Fruit fly (Drosophila melanogaster) whole organism, embryonic: ENCODE measurements around the gene Sox100B.

Experiments
- Antp ChIP-seq: fragments of 200-800 bp; sonication (Bioruptor generic); optimal IDR thresholded peaks from 3 replicates; lab custom pipeline; 2016; ENCODE audit warnings: missing biosample characterization, missing genetic modification characterization
- Atf6 ChIP-seq: fragments of 200-800 bp; sonication (Bioruptor generic); IDR thresholded peaks from 2 replicates; pipeline ENCODE4 v1.3.6; 2022; ENCODE audit warnings: missing biosample characterization, missing genetic modification characterization
- CG10654 ChIP-seq: fragments of 200-800 bp; sonication (Bioruptor generic); optimal IDR thresholded peaks from 2 replicates; lab custom pipeline; 2016; ENCODE audit warnings: missing biosample characterization, missing genetic modification characterization
- CG11085 ChIP-seq: fragments of 200-800 bp; sonication (Bioruptor generic); IDR thresholded peaks from 2 replicates; pipeline ENCODE4 v1.3.6; 2022; ENCODE audit warnings: missing biosample characterization, missing genetic modification characterization
- CG13123 ChIP-seq: fragments of 200-800 bp; sonication (Bioruptor generic); optimal IDR thresholded peaks from 2 replicates; lab custom pipeline; 2016; ENCODE audit warnings: missing biosample characterization, missing genetic modification characterization
- CG13424 ChIP-seq: fragments of 200-800 bp; sonication (Bioruptor generic); optimal IDR thresholded peaks from 2 replicates; lab custom pipeline; 2019; ENCODE audit warnings: missing biosample characterization, mild to moderate bottlenecking, missing genetic modification characterization, moderate library complexity
- CG15073 ChIP-seq: fragments of 200-800 bp; sonication (Bioruptor generic); optimal IDR thresholded peaks from 2 replicates; lab custom pipeline; 2016; ENCODE audit warnings: missing biosample characterization, missing genetic modification characterization
- CG15269 ChIP-seq: fragments of 200-800 bp; sonication (Bioruptor generic); optimal IDR thresholded peaks from 2 replicates; lab custom pipeline; 2018; ENCODE audit warnings: missing biosample characterization, mild to moderate bottlenecking, missing genetic modification characterization, moderate library complexity
- CG1602 ChIP-seq: fragments of 200-800 bp; sonication (Bioruptor generic); optimal IDR thresholded peaks from 3 replicates; lab custom pipeline; 2016; ENCODE audit warnings: missing biosample characterization, missing genetic modification characterization
- CG17186 ChIP-seq: fragments of 200-800 bp; sonication (Bioruptor generic); optimal IDR thresholded peaks from 3 replicates; lab custom pipeline; 2017; ENCODE audit warnings: missing biosample characterization, missing genetic modification reagents, missing genetic modification characterization
- CG17359 ChIP-seq: fragments of 200-800 bp; sonication (Bioruptor generic); optimal IDR thresholded peaks from 3 replicates; lab custom pipeline; 2018; ENCODE audit warnings: missing biosample characterization, mild to moderate bottlenecking, missing genetic modification characterization, moderate library complexity
- CG18262 ChIP-seq: fragments of 200-800 bp; optimal IDR thresholded peaks from 3 replicates; lab custom pipeline; 2019; ENCODE audit warnings: missing biosample characterization, mild to moderate bottlenecking, missing genetic modification characterization, moderate library complexity
- CG2712 ChIP-seq: fragments of 200-800 bp; optimal IDR thresholded peaks from 3 replicates; lab custom pipeline; 2019; ENCODE audit warnings: missing biosample characterization, mild to moderate bottlenecking, missing genetic modification characterization, moderate library complexity
- CG30403 ChIP-seq: fragments of 200-800 bp; sonication (Bioruptor generic); optimal IDR thresholded peaks from 3 replicates; lab custom pipeline; 2016; ENCODE audit warnings: missing biosample characterization, missing genetic modification characterization
- CG32532 ChIP-seq: fragments of 200-800 bp; sonication (Bioruptor generic); IDR thresholded peaks from 2 replicates; pipeline ENCODE4 v1.3.6; 2022; ENCODE audit warnings: missing biosample characterization, missing genetic modification characterization
- CG3281 ChIP-seq: fragments of 200-800 bp; sonication (Bioruptor generic); optimal IDR thresholded peaks from 3 replicates; lab custom pipeline; 2017; ENCODE audit warnings: missing biosample characterization, mild to moderate bottlenecking, missing genetic modification characterization
- CG3995 ChIP-seq: fragments of 200-800 bp; sonication (Bioruptor generic); optimal IDR thresholded peaks from 3 replicates; lab custom pipeline; 2016; ENCODE audit warnings: missing biosample characterization, missing genetic modification characterization
- CG6791 ChIP-seq: fragments of 200-800 bp; sonication (Bioruptor generic); IDR thresholded peaks from 3 replicates; pipeline ENCODE4 v1.3.6; 2022; ENCODE audit warnings: missing biosample characterization, missing genetic modification characterization; ENCODE audit not compliant: partially characterized antibody
- CG9817 ChIP-seq: fragments of 200-800 bp; sonication (Bioruptor generic); optimal IDR thresholded peaks from 2 replicates; lab custom pipeline; 2018; ENCODE audit warnings: missing biosample characterization, mild to moderate bottlenecking, missing genetic modification characterization, moderate library complexity
- CrebB ChIP-seq: fragments of 200-800 bp; sonication (Bioruptor generic); optimal IDR thresholded peaks from 3 replicates; lab custom pipeline; 2018; ENCODE audit warnings: missing biosample characterization, mild to moderate bottlenecking, missing genetic modification characterization
- Dfd ChIP-seq, 2 experiments: fragments of >200 bp; optimal IDR thresholded peaks; 2 replicates each; lab custom pipeline; 2017; ENCODE audit warnings: missing biosample characterization in 2 of 2, missing genetic modification characterization in 2 of 2
- Dip3 ChIP-seq: fragments of 200-800 bp; sonication (Bioruptor generic); optimal IDR thresholded peaks from 3 replicates; lab custom pipeline; 2016; ENCODE audit warnings: missing biosample characterization, missing genetic modification characterization
- H15 ChIP-seq: fragments of 200-800 bp; sonication (Bioruptor generic); IDR thresholded peaks from 3 replicates; pipeline ENCODE4 v1.3.6; 2022; ENCODE audit warnings: missing biosample characterization, missing genetic modification characterization
- HLHmδ ChIP-seq: fragments of 200-800 bp; sonication (Bioruptor generic); optimal IDR thresholded peaks from 2 replicates; lab custom pipeline; 2018; ENCODE audit warnings: missing biosample characterization, mild to moderate bottlenecking, missing genetic modification characterization, moderate library complexity
- Med ChIP-seq: fragments of 200-800 bp; sonication (Bioruptor generic); peaks from one replicate; lab custom pipeline; 2016; ENCODE audit warnings: missing biosample characterization, missing genetic modification characterization, mild to moderate bottlenecking, inconsistent platforms, moderate library complexity
- Meics ChIP-seq: fragments of 200-800 bp; sonication (Bioruptor generic); optimal IDR thresholded peaks from 2 replicates; lab custom pipeline; 2017; ENCODE audit warnings: missing biosample characterization, mild to moderate bottlenecking, missing genetic modification characterization
- NFAT ChIP-seq: fragments of 200-800 bp; sonication (Bioruptor generic); IDR thresholded peaks from 2 replicates; pipeline ENCODE4 v1.3.6; 2022; ENCODE audit warnings: missing biosample characterization, missing genetic modification characterization
- Poxn ChIP-seq: fragments of 200-800 bp; sonication (Bioruptor generic); IDR thresholded peaks from 2 replicates; pipeline ENCODE4 v1.3.6; 2022; ENCODE audit warnings: missing biosample characterization, missing genetic modification characterization
- Ssrp ChIP-seq: fragments of 200-800 bp; sonication (Bioruptor generic); optimal IDR thresholded peaks from 2 replicates; lab custom pipeline; 2018; ENCODE audit warnings: missing biosample characterization, mild to moderate bottlenecking, missing genetic modification characterization, moderate library complexity
- Tbp ChIP-seq: fragments of >200 bp; optimal IDR thresholded peaks from 2 replicates; lab custom pipeline; 2018; ENCODE audit warnings: missing biosample characterization, missing genetic modification characterization
- abd-A ChIP-seq: fragments of 200-800 bp; sonication (Bioruptor generic); optimal IDR thresholded peaks from 3 replicates; lab custom pipeline; 2019; ENCODE audit warnings: missing biosample characterization, mild to moderate bottlenecking, missing genetic modification characterization, moderate library complexity
- al ChIP-seq: fragments of 200-800 bp; sonication (Bioruptor generic); IDR thresholded peaks from 2 replicates; pipeline ENCODE4 v1.3.6; 2022; ENCODE audit warnings: missing biosample characterization, missing genetic modification characterization
- ase ChIP-seq: fragments of 200-800 bp; sonication (Bioruptor generic); IDR thresholded peaks from 3 replicates; pipeline ENCODE4 v1.3.6; 2022; ENCODE audit warnings: missing biosample characterization, missing genetic modification characterization
- bcd ChIP-seq: fragments of 200-800 bp; sonication (Bioruptor generic); optimal IDR thresholded peaks from 2 replicates; lab custom pipeline; 2017; ENCODE audit warnings: missing biosample characterization, mild to moderate bottlenecking, missing genetic modification characterization
- cad ChIP-seq: fragments of >200 bp; optimal IDR thresholded peaks from 2 replicates; lab custom pipeline; 2017; ENCODE audit warnings: missing biosample characterization, missing genetic modification characterization
- croc ChIP-seq: fragments of 200-800 bp; sonication (Bioruptor generic); conservative IDR thresholded peaks from 3 replicates; pipeline ENCODE4 v1.3.6; 2022; ENCODE audit warnings: missing biosample characterization, missing genetic modification characterization
- dm ChIP-seq: fragments of 200-800 bp; sonication (Bioruptor generic); optimal IDR thresholded peaks from 3 replicates; lab custom pipeline; 2016; ENCODE audit warnings: missing biosample characterization, missing genetic modification characterization
- fd96Cb ChIP-seq: fragments of 200-800 bp; sonication (Bioruptor generic); optimal IDR thresholded peaks from 2 replicates; lab custom pipeline; 2018; ENCODE audit warnings: missing biosample characterization, mild to moderate bottlenecking, missing genetic modification characterization, moderate library complexity
- gem ChIP-seq: fragments of 200-800 bp; sonication (Bioruptor generic); optimal IDR thresholded peaks from 2 replicates; lab custom pipeline; 2019; ENCODE audit warnings: missing biosample characterization, mild to moderate bottlenecking, missing genetic modification characterization, moderate library complexity
- hkb ChIP-seq, 2 experiments: fragments of 200-800 bp in 1 of 2; fragments of >200 bp in 1 of 2; sonication (Bioruptor generic) in 1 of 2; IDR thresholded peaks in 1 of 2; optimal IDR thresholded peaks in 1 of 2; 2 replicates each; pipeline versions ENCODE4 v1.3.6 to Lab custom; 2017 to 2022; ENCODE audit warnings: missing biosample characterization in 1 of 2, missing genetic modification characterization in 1 of 2
- ind ChIP-seq: fragments of 200-800 bp; sonication (Bioruptor generic); optimal IDR thresholded peaks from 3 replicates; lab custom pipeline; 2016; ENCODE audit warnings: missing biosample characterization, missing genetic modification characterization
- nom ChIP-seq: fragments of 200-800 bp; sonication (Bioruptor generic); optimal IDR thresholded peaks from 2 replicates; lab custom pipeline; 2017; ENCODE audit warnings: missing biosample characterization, missing genetic modification characterization, mild to moderate bottlenecking, moderate library complexity, missing genetic modification reagents
- oc ChIP-seq: fragments of 200-800 bp; sonication (Bioruptor generic); optimal IDR thresholded peaks from 2 replicates; lab custom pipeline; 2018; ENCODE audit warnings: missing biosample characterization, mild to moderate bottlenecking, missing genetic modification characterization, moderate library complexity
- psq ChIP-seq: fragments of 200-800 bp; sonication (Bioruptor generic); optimal IDR thresholded peaks from 2 replicates; lab custom pipeline; 2017; ENCODE audit warnings: missing biosample characterization, missing genetic modification characterization
- shn ChIP-seq: fragments of 200-800 bp; sonication (Bioruptor generic); optimal IDR thresholded peaks from 3 replicates; lab custom pipeline; 2016; ENCODE audit warnings: missing biosample characterization, missing genetic modification characterization
- slbo ChIP-seq: fragments of 200-800 bp; sonication (Bioruptor generic); IDR thresholded peaks from 2 replicates; pipeline ENCODE4 v1.3.6; 2022; ENCODE audit warnings: missing biosample characterization, missing genetic modification characterization
- sr ChIP-seq: fragments of 200-800 bp; sonication (Bioruptor generic); IDR thresholded peaks from 3 replicates; pipeline ENCODE4 v1.3.6; 2022; ENCODE audit warnings: missing biosample characterization, missing genetic modification characterization
- twi ChIP-seq: fragments of 200-800 bp; optimal IDR thresholded peaks from 2 replicates; lab custom pipeline; 2019; ENCODE audit warnings: missing biosample characterization, mild to moderate bottlenecking, missing genetic modification characterization, moderate library complexity
- unpg ChIP-seq: fragments of 200-800 bp; sonication (Bioruptor generic); optimal IDR thresholded peaks from 3 replicates; lab custom pipeline; 2018; ENCODE audit warnings: missing biosample characterization, mild to moderate bottlenecking, missing genetic modification characterization, moderate library complexity

Gene Sox100B

dm6 chr3R:31038473-31039424, 26.3 kb upstream of the Sox100B start, which contains the start of gene CanA1 (continued):
- TF ChIP-seq oc (tag; lab: Kevin White, UChicago) (no peak), CG3281 (peak; percentile 21), abd-A (tag; lab: Kevin White, UChicago) (no peak), CG13424 (tag; lab: Kevin White, UChicago) (no peak), CG18262 (tag; lab: Kevin White, UChicago) (no peak), CG32532 (peak; percentile 59; the same call in 1 of the 2 replicates), bcd (GFP tag; lab: Kevin White, UChicago) (no peak), ind (GFP tag; lab: Kevin White, UChicago) (peak; percentile 5), hkb (optimal IDR thresholded peaks at IDR 0.05; lab: Kevin White, UChicago) (no peak), hkb (GFP tag; IDR thresholded peaks at IDR 0.05; lab: Robert Waterston, UW) (no peak), NFAT (GFP tag; lab: Robert Waterston, UW) (no peak), twi (tag; lab: Kevin White, UChicago) (no peak), Ssrp (tag; lab: Kevin White, UChicago) (no peak), CG17186 (no peak), CG1602 (GFP tag; lab: Kevin White, UChicago) (no peak), CG15269 (tag; lab: Kevin White, UChicago) (peak; percentile 44), cad (no peak), CG30403 (GFP tag; lab: Kevin White, UChicago) (no peak), shn (GFP tag; lab: Kevin White, UChicago) (no peak), CG13123 (no peak), CG10654 (GFP tag; lab: Kevin White, UChicago) (no peak), CG6791 (GFP tag; lab: Robert Waterston, UW) (no peak), Dip3 (GFP tag; lab: Kevin White, UChicago) (no peak), Tbp (GFP tag; lab: Kevin White, UChicago) (no peak), CG11085 (GFP tag; lab: Robert Waterston, UW) (no peak), CG9817 (peak; percentile 3), CG2712 (no peak), Meics (GFP tag; lab: Kevin White, UChicago) (peak; percentile 24), Atf6 (GFP tag; lab: Robert Waterston, UW) (0 out of 2 replicates have a peak, but pooled peaks have one; percentile 14), sr (peak; percentile 37; the same call in 1 of the 3 replicates), H15 (GFP tag; lab: Robert Waterston, UW) (no peak), Poxn (no peak), croc (GFP tag; lab: Robert Waterston, UW) (no peak), psq (GFP tag; lab: Kevin White, UChicago) (no peak), al (GFP tag; lab: Robert Waterston, UW) (0 out of 2 replicates have a peak, but pooled peaks have one; percentile 34), Antp (no peak), Med (GFP tag; lab: Kevin White, UChicago) (peak; percentile 38), CrebB (tag; lab: Kevin White, UChicago) (no peak), CG17359 (tag; lab: Kevin White, UChicago) (no peak), gem (tag; lab: Kevin White, UChicago) (peak; percentile 22), slbo (GFP tag; lab: Robert Waterston, UW) (peak; percentile 52), Dfd (GFP tag; optimal IDR thresholded peaks at IDR 0.05; lab: Kevin White, UChicago) (no peak), CG3995 (no peak), ase (GFP tag; lab: Robert Waterston, UW) (no peak), fd96Cb (no peak), nom (GFP tag; lab: Kevin White, UChicago) (no peak), dm (GFP tag; lab: Kevin White, UChicago) (no peak), HLHmδ (GFP tag; lab: Kevin White, UChicago) (no peak), CG15073 (GFP tag; lab: Kevin White, UChicago) (no peak), unpg (GFP tag; lab: Kevin White, UChicago) (no peak)
